Worm (Caenorhabditis elegans): Measurements from ENCODE around the gene R193.6.

Gene R193.6

ce11 chrX:1162019-1162418 lies 13.4 kb downstream of the R193.6 start, which contains the start of gene tmc-1:
tmc-1 (plus strand) TSS chrX:1162207.
- TF ChIP-seq ztf-29 (GFP tag; IDR thresholded peaks at IDR 0.05) = no peak
- no peak for TF ChIP-seq cog-1 (tag; optimal IDR thresholded peaks at IDR 0.05)

- no peak for TF ChIP-seq cog-1 (tag; optimal IDR thresholded peaks at IDR 0.05)
- TF ChIP-seq flt-1 (GFP tag; IDR thresholded peaks at IDR 0.05) = no peak
- no peak for TF ChIP-seq klf-2 (GFP tag; conservative IDR thresholded peaks at IDR 0.05)
- no peak for TF ChIP-seq ztf-29 (GFP tag; IDR thresholded peaks at IDR 0.05)
- TF ChIP-seq tab-1 (GFP tag; IDR thresholded peaks at IDR 0.05) = no peak
- TF ChIP-seq ztf-23 (GFP tag; IDR thresholded peaks at IDR 0.05) = no peak
- TF ChIP-seq ref-1 (GFP tag; conservative IDR thresholded peaks at IDR 0.05) = no peak
- no peak for TF ChIP-seq med-1 (GFP tag; optimal IDR thresholded peaks at IDR 0.05; ENCODE audit: insufficient read depth)
- no peak for TF ChIP-seq T22C8.4 (GFP tag; IDR thresholded peaks at IDR 0.05)
These were observed 18.6 kb downstream of the R193.6 start for ce11 chrX:1167234-1167633.

DNA sequence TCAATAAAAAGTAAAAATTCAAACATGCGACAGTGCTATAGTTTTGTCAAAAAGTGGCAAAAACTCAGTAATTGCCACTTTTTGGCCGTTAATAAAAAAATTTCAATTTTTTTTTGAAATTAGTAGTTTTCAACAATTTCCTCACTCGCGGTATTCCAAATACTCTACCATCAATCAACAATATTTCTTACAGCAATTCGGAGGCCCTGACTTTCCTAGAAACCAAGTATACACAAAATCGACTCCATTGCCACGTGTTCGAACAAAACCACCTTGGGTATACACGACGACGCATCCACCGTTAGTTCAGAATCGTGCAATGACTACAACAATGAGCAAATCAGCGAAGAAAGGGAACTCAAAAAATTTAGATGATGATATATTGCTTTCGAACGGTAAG lies 23.0 kb downstream of the R193.6 start:
- TF ChIP-seq T22C8.4 (GFP tag; IDR thresholded peaks at IDR 0.05) (no peak), flt-1 (GFP tag; IDR thresholded peaks at IDR 0.05) (no peak), klf-2 (GFP tag; conservative IDR thresholded peaks at IDR 0.05) (no peak), ztf-29 (GFP tag; IDR thresholded peaks at IDR 0.05) (no peak)

- no peak for TF ChIP-seq ztf-29 (GFP tag; IDR thresholded peaks at IDR 0.05)
These were observed 23.4 kb downstream of the R193.6 start for ce11 chrX:1172024-1172423.

DNA sequence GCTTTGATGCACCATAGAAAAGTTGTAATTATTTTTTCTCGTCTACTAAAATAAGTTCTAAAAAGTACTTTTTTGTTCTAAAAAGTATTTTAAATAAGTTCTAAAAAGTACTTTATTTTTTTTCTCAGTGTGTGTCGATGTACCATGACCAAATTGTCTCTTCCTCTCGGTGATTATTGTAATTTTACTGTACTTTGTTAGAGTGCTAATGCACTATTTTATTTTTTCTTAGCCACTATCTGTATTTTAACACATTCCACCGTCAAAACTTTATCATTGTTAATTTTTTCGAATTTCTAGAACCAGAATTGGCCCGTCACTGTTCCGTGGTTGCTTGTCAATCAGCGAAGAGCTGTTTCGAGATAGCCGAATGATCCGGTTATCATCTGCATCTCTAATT lies 31.4 kb downstream of the R193.6 start, which contains the start of gene hot-8:
TSS of gene hot-8 (plus strand) at position 301 of the 400 bp plus-strand sequence.
- TF ChIP-seq cog-1 (tag; optimal IDR thresholded peaks at IDR 0.05) (no peak), flt-1 (GFP tag; IDR thresholded peaks at IDR 0.05) (no peak), tab-1 (GFP tag; IDR thresholded peaks at IDR 0.05) (no peak), ref-1 (GFP tag; conservative IDR thresholded peaks at IDR 0.05) (no peak), ztf-23 (GFP tag; IDR thresholded peaks at IDR 0.05) (no peak), ztf-29 (GFP tag; IDR thresholded peaks at IDR 0.05) (no peak), med-1 (GFP tag; optimal IDR thresholded peaks at IDR 0.05; ENCODE audit: insufficient read depth) (no peak), T22C8.4 (GFP tag; IDR thresholded peaks at IDR 0.05) (no peak), klf-2 (GFP tag; conservative IDR thresholded peaks at IDR 0.05) (no peak)

DNA sequence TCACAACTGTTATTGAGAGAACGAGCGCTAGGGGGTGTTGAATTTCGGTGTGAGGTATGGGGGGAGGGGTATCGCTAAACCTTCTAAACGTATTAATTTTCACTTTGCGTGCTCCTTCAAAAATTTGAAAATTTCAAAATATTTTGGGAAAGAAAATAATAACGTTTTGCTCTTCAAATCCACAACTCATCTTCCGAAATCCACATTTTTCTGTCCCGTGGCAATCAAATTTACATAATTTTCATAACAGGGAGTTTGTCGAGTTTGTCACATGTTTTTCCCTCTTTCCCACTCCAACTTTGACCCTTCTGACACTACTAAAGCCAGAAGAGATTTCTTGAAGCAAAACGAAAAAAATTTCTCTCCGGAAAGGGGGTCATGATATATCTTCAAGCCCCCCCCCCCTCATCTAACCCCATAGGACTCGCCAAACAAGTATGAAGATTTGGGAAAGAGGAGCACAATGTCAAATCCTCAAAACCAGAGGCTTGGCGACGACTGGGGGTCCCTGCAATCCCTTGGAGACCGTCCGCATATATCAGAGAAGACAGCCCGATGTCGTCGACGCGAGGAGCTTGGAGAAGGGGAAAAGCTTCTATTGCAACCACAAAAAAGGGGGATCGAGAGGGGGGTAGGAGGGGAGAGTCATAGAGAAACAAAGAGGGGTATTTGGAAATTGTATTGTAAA lies 32.8 kb downstream of the R193.6 start:
- TF ChIP-seq T22C8.4 (GFP tag; IDR thresholded peaks at IDR 0.05) = no peak
- no peak for TF ChIP-seq ztf-29 (GFP tag; IDR thresholded peaks at IDR 0.05)
- TF ChIP-seq med-1 (GFP tag; optimal IDR thresholded peaks at IDR 0.05; ENCODE audit: insufficient read depth) = no peak
- TF ChIP-seq flt-1 (GFP tag; IDR thresholded peaks at IDR 0.05) = no peak
- TF ChIP-seq cog-1 (tag; optimal IDR thresholded peaks at IDR 0.05) = no peak
- no peak for TF ChIP-seq klf-2 (GFP tag; conservative IDR thresholded peaks at IDR 0.05)
- TF ChIP-seq ref-1 (GFP tag; conservative IDR thresholded peaks at IDR 0.05) = no peak
- no peak for TF ChIP-seq ztf-23 (GFP tag; IDR thresholded peaks at IDR 0.05)
- no peak for TF ChIP-seq tab-1 (GFP tag; IDR thresholded peaks at IDR 0.05)

- TF ChIP-seq tab-1 (GFP tag; IDR thresholded peaks at IDR 0.05) = no peak
- TF ChIP-seq flt-1 (GFP tag; IDR thresholded peaks at IDR 0.05) = no peak
- TF ChIP-seq T22C8.4 (GFP tag; IDR thresholded peaks at IDR 0.05) = no peak
- no peak for TF ChIP-seq klf-2 (GFP tag; conservative IDR thresholded peaks at IDR 0.05)
- TF ChIP-seq ztf-23 (GFP tag; IDR thresholded peaks at IDR 0.05) = no peak
- TF ChIP-seq med-1 (GFP tag; optimal IDR thresholded peaks at IDR 0.05; ENCODE audit: insufficient read depth) = no peak
- TF ChIP-seq cog-1 (tag; optimal IDR thresholded peaks at IDR 0.05) = no peak
- no peak for TF ChIP-seq ref-1 (GFP tag; conservative IDR thresholded peaks at IDR 0.05)
- TF ChIP-seq ztf-29 (GFP tag; IDR thresholded peaks at IDR 0.05) = no peak
These were observed 34.7 kb downstream of the R193.6 start for ce11 chrX:1183258-1183657.

DNA sequence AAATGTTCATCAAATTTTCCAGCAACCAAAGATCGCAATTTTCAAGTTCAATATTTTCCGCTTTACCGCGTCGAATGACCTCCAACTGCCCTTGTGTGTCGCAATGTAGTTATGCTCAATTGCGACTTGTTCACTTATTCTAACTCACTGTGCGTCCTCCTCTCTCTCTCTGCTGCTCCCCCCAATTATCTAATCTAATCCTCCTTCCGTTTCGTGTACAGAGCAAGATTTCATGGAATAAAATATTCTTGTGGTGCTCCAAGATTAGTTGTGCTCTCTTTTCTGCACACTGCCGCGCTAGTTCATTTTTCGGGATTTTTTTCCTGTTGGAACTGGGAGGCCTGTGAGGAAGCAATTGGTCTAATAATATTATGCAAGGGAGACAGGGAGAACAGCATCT lies 35.4 kb downstream of the R193.6 start:
- no peak for TF ChIP-seq flt-1 (GFP tag; IDR thresholded peaks at IDR 0.05)
- TF ChIP-seq ref-1 (GFP tag; conservative IDR thresholded peaks at IDR 0.05) = no peak
- no peak for TF ChIP-seq tab-1 (GFP tag; IDR thresholded peaks at IDR 0.05)
- TF ChIP-seq T22C8.4 (GFP tag; IDR thresholded peaks at IDR 0.05) = no peak
- no peak for TF ChIP-seq ztf-23 (GFP tag; IDR thresholded peaks at IDR 0.05)
- no peak for TF ChIP-seq ztf-29 (GFP tag; IDR thresholded peaks at IDR 0.05)
- TF ChIP-seq cog-1 (tag; optimal IDR thresholded peaks at IDR 0.05) = no peak
- TF ChIP-seq med-1 (GFP tag; optimal IDR thresholded peaks at IDR 0.05; ENCODE audit: insufficient read depth) = no peak
- no peak for TF ChIP-seq klf-2 (GFP tag; conservative IDR thresholded peaks at IDR 0.05)

DNA sequence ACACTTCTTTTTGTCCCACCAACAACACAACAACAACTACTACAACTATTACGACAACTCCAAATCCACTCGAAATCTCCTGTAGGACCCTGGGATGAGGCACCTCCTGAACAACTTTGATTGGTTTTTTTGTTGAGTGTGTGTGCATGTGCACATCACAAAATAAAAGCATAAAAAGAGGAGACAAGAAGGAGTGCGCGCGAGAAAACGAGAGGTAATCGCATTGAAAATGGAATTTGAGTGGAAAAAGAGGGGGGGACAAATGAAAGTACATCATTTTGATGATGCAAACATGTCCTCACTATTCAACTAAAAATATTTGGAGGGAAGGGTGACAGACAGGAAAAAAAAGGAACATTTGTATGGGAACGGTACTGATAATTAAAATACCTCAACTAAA lies 36.9 kb downstream of the R193.6 start:
- TF ChIP-seq cog-1 (tag; optimal IDR thresholded peaks at IDR 0.05) (no peak), ztf-29 (GFP tag; IDR thresholded peaks at IDR 0.05) (no peak), flt-1 (GFP tag; IDR thresholded peaks at IDR 0.05) (no peak), T22C8.4 (GFP tag; IDR thresholded peaks at IDR 0.05) (no peak), klf-2 (GFP tag; conservative IDR thresholded peaks at IDR 0.05) (no peak), ztf-23 (GFP tag; IDR thresholded peaks at IDR 0.05) (no peak), med-1 (GFP tag; optimal IDR thresholded peaks at IDR 0.05; ENCODE audit: insufficient read depth) (no peak), ref-1 (GFP tag; conservative IDR thresholded peaks at IDR 0.05) (no peak), tab-1 (GFP tag; IDR thresholded peaks at IDR 0.05) (no peak)

- TF ChIP-seq ref-1 (GFP tag; conservative IDR thresholded peaks at IDR 0.05) = no peak
- no peak for TF ChIP-seq tab-1 (GFP tag; IDR thresholded peaks at IDR 0.05)
- TF ChIP-seq T22C8.4 (GFP tag; IDR thresholded peaks at IDR 0.05) = no peak
- TF ChIP-seq cog-1 (tag; optimal IDR thresholded peaks at IDR 0.05) = peak; percentile 3
- TF ChIP-seq klf-2 (GFP tag; conservative IDR thresholded peaks at IDR 0.05) = no peak
- no peak for TF ChIP-seq flt-1 (GFP tag; IDR thresholded peaks at IDR 0.05)
These were observed 43.0 kb downstream of the R193.6 start, which contains the start of gene T13G4.4 for ce11 chrX:1191582-1191981. T13G4.4 (minus strand) TSS chrX:1191678.
